Worm (Caenorhabditis elegans) whole organism, L4 larva: ENCODE data around the gene 2L52.1.
A peak's percentile ranks its signal among the peaks of the same experiment; 100 is the strongest.

Experiments used
- D1046.2 ChIP-seq: fragments of 200-800 bp; sonication (Bioruptor generic); IDR thresholded peaks from 2 replicates; pipeline ENCODE4 v1.3.6; 2022; ENCODE audit warnings: missing genetic modification characterization, missing compliant biosample characterization
- F10B5.3 ChIP-seq: sonication (generic microtip); optimal IDR thresholded peaks from 2 replicates; lab custom pipeline; 2016; ENCODE audit warnings: mild to moderate bottlenecking, missing genetic modification characterization, missing compliant biosample characterization
- F37D6.2 ChIP-seq: sonication (generic microtip); optimal IDR thresholded peaks from 2 replicates; lab custom pipeline; 2016; ENCODE audit warnings: mild to moderate bottlenecking, missing genetic modification characterization, missing compliant biosample characterization
- F44E2.7 ChIP-seq: fragments of 200-800 bp; sonication (Bioruptor generic); IDR thresholded peaks from 2 replicates; pipeline ENCODE4 v2.1.2; 2022; ENCODE audit warnings: missing genetic modification characterization, missing compliant biosample characterization
- F49E8.2 ChIP-seq: sonication (generic microtip); optimal IDR thresholded peaks from 2 replicates; lab custom pipeline; 2016; ENCODE audit warnings: missing compliant biosample characterization, mild to moderate bottlenecking, missing genetic modification characterization, borderline replicate concordance
- R02D3.7 ChIP-seq: fragments of 150-350 bp; sonication (generic microtip); optimal IDR thresholded peaks from 3 replicates; lab custom pipeline; 2014; ENCODE audit warnings: missing biosample characterization, missing genetic modification characterization
- T20F7.1 ChIP-seq: fragments of 200-800 bp; sonication (Bioruptor generic); optimal IDR thresholded peaks from 2 replicates; lab custom pipeline; 2018; ENCODE audit warnings: mild to moderate bottlenecking, missing genetic modification characterization, missing compliant biosample characterization
- Y48G9A.11 ChIP-seq: fragments of 200-800 bp; sonication (Bioruptor generic); IDR thresholded peaks from 2 replicates; pipeline ENCODE4 v1.3.6; 2022; ENCODE audit warnings: missing genetic modification reagents, missing genetic modification characterization, missing compliant biosample characterization
- Y75B8A.6 ChIP-seq: fragments of 200-800 bp; sonication (Bioruptor generic); IDR thresholded peaks from 2 replicates; pipeline ENCODE4 v1.3.6; 2022; ENCODE audit warnings: missing genetic modification reagents, missing genetic modification characterization, missing compliant biosample characterization
- ZK337.2 ChIP-seq: fragments of 200-800 bp; sonication (Bioruptor generic); IDR thresholded peaks from 2 replicates; pipeline ENCODE4 v1.3.6; 2022; ENCODE audit warnings: missing genetic modification reagents, missing genetic modification characterization, missing compliant biosample characterization
- ama-1 ChIP-seq: fragments of 150-350 bp; optimal IDR thresholded peaks from 2 replicates; lab custom pipeline; 2014; ENCODE audit warnings: inconsistent platforms, mixed read lengths
- attf-4 ChIP-seq: sonication (generic microtip); optimal IDR thresholded peaks from 3 replicates; lab custom pipeline; 2017; ENCODE audit warnings: missing biosample characterization, missing genetic modification characterization
- ceh-32 ChIP-seq: sonication (generic microtip); optimal IDR thresholded peaks from 2 replicates; lab custom pipeline; 2016; ENCODE audit warnings: mild to moderate bottlenecking, missing genetic modification characterization, missing compliant biosample characterization; ENCODE audit not compliant: poor library complexity
- ceh-82 ChIP-seq: sonication (generic microtip); optimal IDR thresholded peaks from 2 replicates; lab custom pipeline; 2017; ENCODE audit warnings: missing biosample characterization, missing genetic modification characterization
- cey-2 ChIP-seq: sonication (generic microtip); optimal IDR thresholded peaks from 3 replicates; lab custom pipeline; 2017; ENCODE audit warnings: missing genetic modification characterization, mild to moderate bottlenecking, missing compliant biosample characterization, antibody characterized with exemption, borderline replicate concordance; ENCODE audit not compliant: insufficient read depth
- ctbp-1 ChIP-seq: fragments of 200-800 bp; sonication (Bioruptor generic); IDR thresholded peaks from 2 replicates; pipeline ENCODE4 v1.3.6; 2022; ENCODE audit warnings: missing genetic modification reagents, missing genetic modification characterization, missing compliant biosample characterization
- daf-12 ChIP-seq: fragments of 150-350 bp; optimal IDR thresholded peaks from 2 replicates; lab custom pipeline; 2014; ENCODE audit warnings: missing biosample characterization, missing genetic modification reagents, missing genetic modification characterization
- daf-16 ChIP-seq, 3 experiments: sonication (generic microtip); optimal IDR thresholded peaks; 2 replicates each; lab custom pipeline; 2016 to 2017; ENCODE audit warnings: missing genetic modification characterization in 3 of 3, missing genetic modification reagents in 3 of 3, mild to moderate bottlenecking in 2 of 3, missing compliant biosample characterization in 2 of 3, missing biosample characterization in 1 of 3, moderate library complexity in 1 of 3
- daf-8 ChIP-seq: fragments of 200-800 bp; sonication (Bioruptor generic); IDR thresholded peaks from 2 replicates; pipeline ENCODE4 v1.3.6; 2022; ENCODE audit warnings: missing genetic modification characterization, missing compliant biosample characterization
- dmd-8 ChIP-seq: fragments of 200-800 bp; sonication (Bioruptor generic); IDR thresholded peaks from 2 replicates; pipeline ENCODE4 v1.3.6; 2022; ENCODE audit warnings: missing genetic modification characterization, missing compliant biosample characterization
- dpl-1 ChIP-seq: fragments of 150-350 bp; optimal IDR thresholded peaks from 2 replicates; lab custom pipeline; 2014; ENCODE audit warnings: missing biosample characterization, missing genetic modification reagents, missing genetic modification characterization
- dve-1 ChIP-seq: sonication (generic microtip); optimal IDR thresholded peaks from 2 replicates; lab custom pipeline; 2017; ENCODE audit warnings: antibody characterized with exemption, mild to moderate bottlenecking, missing genetic modification characterization, missing compliant biosample characterization; ENCODE audit not compliant: insufficient read depth
- hif-1 ChIP-seq, 2 experiments: sonication (generic microtip); optimal IDR thresholded peaks; 2 replicates each; lab custom pipeline; 2016 to 2017; ENCODE audit warnings: missing compliant biosample characterization in 2 of 2, missing genetic modification characterization in 2 of 2, missing genetic modification reagents in 2 of 2, missing genotype in 2 of 2, mild to moderate bottlenecking in 1 of 2
- hlh-11 ChIP-seq: fragments of 200-800 bp; sonication (Bioruptor generic); optimal IDR thresholded peaks from 2 replicates; lab custom pipeline; 2018; ENCODE audit warnings: mild to moderate bottlenecking, missing genetic modification characterization, missing compliant biosample characterization
- hlh-30 ChIP-seq: sonication (generic microtip); optimal IDR thresholded peaks from 2 replicates; lab custom pipeline; 2017; ENCODE audit warnings: antibody characterized with exemption, mild to moderate bottlenecking, missing genetic modification characterization, missing compliant biosample characterization; ENCODE audit not compliant: insufficient read depth
- lim-7 ChIP-seq: fragments of 200-800 bp; sonication (Bioruptor generic); IDR thresholded peaks from 2 replicates; pipeline ENCODE4 v1.3.6; 2022; ENCODE audit warnings: missing genetic modification characterization, missing compliant biosample characterization
- lin-15B ChIP-seq: fragments of 150-350 bp; sonication (generic microtip); optimal IDR thresholded peaks from 3 replicates; lab custom pipeline; 2014; ENCODE audit warnings: missing biosample characterization, missing genetic modification characterization
- lin-29 ChIP-seq: fragments of 200-800 bp; sonication (Bioruptor generic); IDR thresholded peaks from 2 replicates; pipeline ENCODE4 v1.3.6; 2022; ENCODE audit warnings: missing genetic modification reagents, missing genetic modification characterization, missing compliant biosample characterization
- lin-39 ChIP-seq: fragments of 150-350 bp; optimal IDR thresholded peaks from 2 replicates; lab custom pipeline; 2014; ENCODE audit warnings: missing biosample characterization, missing genetic modification reagents, missing genetic modification characterization
- lir-3 ChIP-seq: sonication (generic microtip); optimal IDR thresholded peaks from 2 replicates; lab custom pipeline; 2016; ENCODE audit warnings: mild to moderate bottlenecking, missing genetic modification characterization, missing compliant biosample characterization
- lsy-2 ChIP-seq, 2 experiments: fragments of 150-350 bp in 1 of 2; sonication (generic microtip) in 1 of 2; optimal IDR thresholded peaks; 2 replicates each; lab custom pipeline; 2014 to 2017; ENCODE audit warnings: missing biosample characterization in 2 of 2, missing genetic modification characterization in 2 of 2
- madf-9 ChIP-seq: fragments of 200-800 bp; sonication (Bioruptor generic); conservative IDR thresholded peaks from 2 replicates; pipeline ENCODE4 v1.3.6; 2022; ENCODE audit warnings: missing genetic modification reagents, missing genetic modification characterization, missing compliant biosample characterization
- mdt-29 ChIP-seq: fragments of 200-800 bp; sonication (Bioruptor generic); IDR thresholded peaks from 2 replicates; pipeline ENCODE4 v1.3.6; 2022; ENCODE audit warnings: missing genetic modification reagents, missing genetic modification characterization, missing compliant biosample characterization
- mxl-3 ChIP-seq: fragments of 200-800 bp; sonication (Bioruptor generic); optimal IDR thresholded peaks from 2 replicates; lab custom pipeline; 2018; ENCODE audit warnings: mild to moderate bottlenecking, missing genetic modification characterization, missing compliant biosample characterization
- nhr-10 ChIP-seq: fragments of 150-350 bp; optimal IDR thresholded peaks from 2 replicates; lab custom pipeline; 2014; ENCODE audit warnings: missing biosample characterization, missing genetic modification characterization
- nhr-111 ChIP-seq: fragments of 200-800 bp; sonication (Bioruptor generic); optimal IDR thresholded peaks from 2 replicates; lab custom pipeline; 2018; ENCODE audit warnings: mild to moderate bottlenecking, missing genetic modification characterization, missing compliant biosample characterization
- nhr-41 ChIP-seq: fragments of 200-800 bp; sonication (Bioruptor generic); IDR thresholded peaks from 2 replicates; pipeline ENCODE4 v1.3.6; 2022; ENCODE audit warnings: missing genetic modification reagents, missing genetic modification characterization, missing compliant biosample characterization
- nhr-6 ChIP-seq: fragments of 150-350 bp; optimal IDR thresholded peaks from 2 replicates; lab custom pipeline; 2014; ENCODE audit warnings: missing biosample characterization, missing genetic modification characterization
- nhr-76 ChIP-seq: fragments of 150-350 bp; optimal IDR thresholded peaks from 2 replicates; lab custom pipeline; 2014; ENCODE audit warnings: missing biosample characterization, missing genetic modification characterization
- php-3 ChIP-seq: fragments of 200-800 bp; sonication (Bioruptor generic); IDR thresholded peaks from 2 replicates; pipeline ENCODE4 v1.3.6; 2022; ENCODE audit warnings: missing genetic modification reagents, missing genetic modification characterization, missing compliant biosample characterization
- pqm-1 ChIP-seq: sonication (generic microtip); optimal IDR thresholded peaks from 2 replicates; lab custom pipeline; 2017; ENCODE audit warnings: missing biosample characterization, missing genetic modification characterization
- rbr-2 ChIP-seq: sonication (generic microtip); optimal IDR thresholded peaks from 2 replicates; lab custom pipeline; 2016; ENCODE audit warnings: missing genotype, missing genetic modification characterization, missing compliant biosample characterization
- saeg-2 ChIP-seq: fragments of 200-800 bp; sonication (Bioruptor generic); IDR thresholded peaks from 2 replicates; pipeline ENCODE4 v1.3.6; 2022; ENCODE audit warnings: missing genetic modification reagents, missing genetic modification characterization, missing compliant biosample characterization
- spr-3 ChIP-seq: fragments of 200-800 bp; sonication (Bioruptor generic); optimal IDR thresholded peaks from 2 replicates; lab custom pipeline; 2018; ENCODE audit warnings: mild to moderate bottlenecking, missing genetic modification characterization, missing compliant biosample characterization
- tag-97 ChIP-seq: fragments of 200-800 bp; sonication (Bioruptor generic); IDR thresholded peaks from 2 replicates; pipeline ENCODE4 v1.3.6; 2022; ENCODE audit warnings: missing genetic modification characterization, missing compliant biosample characterization
- tra-1 ChIP-seq: fragments of 200-800 bp; sonication (Bioruptor generic); IDR thresholded peaks from 2 replicates; pipeline ENCODE4 v1.3.6; 2022; ENCODE audit warnings: missing genetic modification reagents, missing genetic modification characterization, missing compliant biosample characterization
- unc-130 ChIP-seq: sonication (generic microtip); optimal IDR thresholded peaks from 2 replicates; lab custom pipeline; 2016; ENCODE audit warnings: missing genetic modification reagents, missing genetic modification characterization, missing compliant biosample characterization
- vab-7 ChIP-seq: fragments of 200-800 bp; sonication (Bioruptor generic); IDR thresholded peaks from 2 replicates; pipeline ENCODE4 v1.3.6; 2022; ENCODE audit warnings: missing genetic modification reagents, missing genetic modification characterization, missing compliant biosample characterization
- zip-11 ChIP-seq: fragments of 200-800 bp; sonication (Bioruptor generic); IDR thresholded peaks from 2 replicates; pipeline ENCODE4 v1.3.6; 2022; ENCODE audit warnings: missing genetic modification characterization, missing compliant biosample characterization
- ztf-11 ChIP-seq: fragments of 150-350 bp; optimal IDR thresholded peaks from 2 replicates; lab custom pipeline; 2014; ENCODE audit warnings: missing biosample characterization, missing genetic modification characterization
- ztf-7 ChIP-seq: fragments of 150-350 bp; optimal IDR thresholded peaks from 2 replicates; lab custom pipeline; 2014; ENCODE audit warnings: missing biosample characterization, missing genetic modification characterization

Gene 2L52.1

DNA sequence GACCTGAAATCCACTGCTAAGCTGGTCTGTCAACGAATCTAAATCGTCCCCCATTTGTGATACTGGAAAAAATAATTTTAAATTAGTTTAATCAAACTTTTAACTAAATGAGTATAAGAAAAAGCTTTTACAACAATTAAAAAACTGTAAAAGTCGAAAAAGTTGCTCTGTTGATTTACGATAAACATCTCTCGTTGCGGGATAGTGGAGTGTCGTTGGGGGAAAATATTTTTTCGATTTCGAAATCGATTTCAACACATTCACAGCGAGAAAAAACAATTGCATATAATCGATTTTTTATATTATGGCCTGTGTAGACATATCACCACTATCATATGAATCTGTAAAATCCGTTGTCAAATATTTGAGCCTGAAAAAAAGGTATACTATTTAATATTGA is 29.9 kb downstream of the 2L52.1 start, which contains the start of the genes F23F1.5 and fbxc-54:
Gene F23F1.5, minus strand, starts transcription at position 64 of the 400 bp plus-strand sequence.
Gene fbxc-54, plus strand, starts transcription at position 199 of the 400 bp plus-strand sequence.
- no peak for TF ChIP-seq php-3 (GFP tag; lab: Robert Waterston, UW)
- no peak for TF ChIP-seq hlh-30 (tag; lab: Kevin White, UChicago)
- TF ChIP-seq dve-1 (tag; lab: Kevin White, UChicago) = peak; percentile 18
- no peak for TF ChIP-seq ctbp-1 (GFP tag; lab: Robert Waterston, UW)
- TF ChIP-seq cey-2 (tag; lab: Kevin White, UChicago) = no peak
- TF ChIP-seq pqm-1 (tag; lab: Kevin White, UChicago) = no peak
- no peak for TF ChIP-seq attf-4 (tag; lab: Kevin White, UChicago)
- peak; percentile 31 for TF ChIP-seq dpl-1 (GFP tag; lab: Kevin White, UChicago)
- TF ChIP-seq ztf-11 (tag; lab: Kevin White, UChicago) = no peak
- no peak for TF ChIP-seq lim-7
- TF ChIP-seq saeg-2 (GFP tag; lab: Robert Waterston, UW) = no peak
- no peak for TF ChIP-seq lin-39 (tag; lab: Kevin White, UChicago)
- TF ChIP-seq F10B5.3 (tag; lab: Kevin White, UChicago) = no peak
- TF ChIP-seq hlh-11 (tag; lab: Kevin White, UChicago) = no peak
- TF ChIP-seq mxl-3 (GFP tag; lab: Kevin White, UChicago) = no peak
- no peak for TF ChIP-seq lin-29 (GFP tag; lab: Robert Waterston, UW)
- TF ChIP-seq nhr-6 = peak; percentile 37
- TF ChIP-seq zip-11 (GFP tag; lab: Robert Waterston, UW) = no peak
- no peak for TF ChIP-seq nhr-76
- no peak for TF ChIP-seq F37D6.2
- TF ChIP-seq rbr-2 (tag; lab: Kevin White, UChicago) = no peak
- no peak for TF ChIP-seq unc-130 (GFP tag; lab: Kevin White, UChicago)
- TF ChIP-seq dmd-8 (GFP tag; lab: Robert Waterston, UW) = no peak
- TF ChIP-seq spr-3 (GFP tag; lab: Kevin White, UChicago) = no peak
- TF ChIP-seq daf-16 (GFP tag; optimal IDR thresholded peaks at IDR 0.05; lab: Kevin White, UChicago) = no peak
- TF ChIP-seq daf-16 (tag; optimal IDR thresholded peaks at IDR 0.05; lab: Kevin White, UChicago) = peak; percentile 62
- TF ChIP-seq daf-12 (tag; lab: Kevin White, UChicago) = no peak
- TF ChIP-seq R02D3.7 (tag; lab: Kevin White, UChicago) = peak; percentile 43
- no peak for TF ChIP-seq D1046.2 (GFP tag; lab: Robert Waterston, UW)
- TF ChIP-seq lir-3 (tag; lab: Kevin White, UChicago) = no peak
- no peak for TF ChIP-seq madf-9
- TF ChIP-seq lin-15B (tag; lab: Kevin White, UChicago) = no peak
- no peak for TF ChIP-seq ceh-32 (tag; lab: Kevin White, UChicago)
- TF ChIP-seq tra-1 (GFP tag; lab: Robert Waterston, UW) = no peak
- TF ChIP-seq F44E2.7 (GFP tag; lab: Robert Waterston, UW) = no peak
- no peak for TF ChIP-seq F49E8.2
- no peak for TF ChIP-seq vab-7 (GFP tag; lab: Robert Waterston, UW)
- TF ChIP-seq ztf-7 = no peak
- TF ChIP-seq Y48G9A.11 (GFP tag; lab: Robert Waterston, UW) = no peak
- no peak for TF ChIP-seq ceh-82 (tag; lab: Kevin White, UChicago)
- no peak for TF ChIP-seq nhr-10 (tag; lab: Kevin White, UChicago)
- peak; percentile 90 for TF ChIP-seq T20F7.1 (GFP tag; lab: Kevin White, UChicago)
- TF ChIP-seq nhr-41 = no peak
- TF ChIP-seq hif-1 (tag; optimal IDR thresholded peaks at IDR 0.05; lab: Kevin White, UChicago) = no peak
- TF ChIP-seq daf-8 (GFP tag; lab: Robert Waterston, UW) = no peak
- no peak for TF ChIP-seq nhr-111
- no peak for TF ChIP-seq tag-97
- peak in 1 of 2 experiments; percentile 58 for TF ChIP-seq lsy-2 (tag; optimal IDR thresholded peaks at IDR 0.05; lab: Kevin White, UChicago)
- TF ChIP-seq Y75B8A.6 (GFP tag; lab: Robert Waterston, UW) = no peak
- no peak for TF ChIP-seq ZK337.2 (GFP tag; lab: Robert Waterston, UW)
- no peak for TF ChIP-seq ama-1 (lab: Kevin White, UChicago)
- TF ChIP-seq mdt-29 (GFP tag; lab: Robert Waterston, UW) = no peak
